Fruit fly (Drosophila melanogaster) whole organism, embryonic: ENCODE data around the gene Uggt.

Source experiments
- B-H2 ChIP-seq: fragments of 200-800 bp; sonication (Bioruptor generic); optimal IDR thresholded peaks from 2 replicates; lab custom pipeline; 2018; ENCODE audit warnings: missing biosample characterization, mild to moderate bottlenecking, missing genetic modification characterization
- BEAF-32 ChIP-seq: fragments of 200-800 bp; sonication (Bioruptor generic); optimal IDR thresholded peaks from 3 replicates; lab custom pipeline; 2017; ENCODE audit warnings: missing biosample characterization, missing genetic modification characterization, mild to moderate bottlenecking, moderate library complexity, missing genetic modification reagents
- Bgb ChIP-seq: fragments of 200-800 bp; sonication (Bioruptor generic); IDR thresholded peaks from 2 replicates; pipeline ENCODE4 v1.3.6; 2022; ENCODE audit warnings: missing biosample characterization, missing genetic modification characterization; ENCODE audit not compliant: partially characterized antibody
- Bteb2 ChIP-seq: fragments of 200-800 bp; sonication (Bioruptor generic); optimal IDR thresholded peaks from 2 replicates; lab custom pipeline; 2016; ENCODE audit warnings: missing biosample characterization, missing genetic modification characterization
- CG10267 ChIP-seq: fragments of 200-800 bp; sonication (Bioruptor generic); optimal IDR thresholded peaks from 2 replicates; lab custom pipeline; 2018; ENCODE audit warnings: missing biosample characterization, mild to moderate bottlenecking, missing genetic modification characterization, moderate library complexity
- CG10274 ChIP-seq: fragments of 200-800 bp; sonication (Bioruptor generic); optimal IDR thresholded peaks from 3 replicates; lab custom pipeline; 2017; ENCODE audit warnings: missing biosample characterization, mild to moderate bottlenecking, missing genetic modification characterization
- CG11504 ChIP-seq: fragments of 200-800 bp; sonication (Bioruptor generic); optimal IDR thresholded peaks from 3 replicates; lab custom pipeline; 2019; ENCODE audit warnings: missing biosample characterization, mild to moderate bottlenecking, missing genetic modification characterization, moderate library complexity
- CG11723 ChIP-seq: fragments of 200-800 bp; sonication (Bioruptor generic); optimal IDR thresholded peaks from 2 replicates; lab custom pipeline; 2017; ENCODE audit warnings: missing biosample characterization, mild to moderate bottlenecking, missing genetic modification characterization
- CG12299 ChIP-seq: fragments of 200-800 bp; sonication (Bioruptor generic); optimal IDR thresholded peaks from 2 replicates; lab custom pipeline; 2018; ENCODE audit warnings: missing biosample characterization, mild to moderate bottlenecking, missing genetic modification characterization
- CG1233 ChIP-seq: fragments of 200-800 bp; sonication (Bioruptor generic); optimal IDR thresholded peaks from 4 replicates; lab custom pipeline; 2018; ENCODE audit warnings: missing biosample characterization, mild to moderate bottlenecking, missing genetic modification characterization
- CG12659 ChIP-seq: fragments of 200-800 bp; sonication (Bioruptor generic); optimal IDR thresholded peaks from 3 replicates; lab custom pipeline; 2017; ENCODE audit warnings: mild to moderate bottlenecking, missing biosample characterization, missing genetic modification reagents, missing genetic modification characterization
- CG14710 ChIP-seq: fragments of 200-800 bp; sonication (Bioruptor generic); optimal IDR thresholded peaks from 3 replicates; lab custom pipeline; 2019; ENCODE audit warnings: missing biosample characterization, mild to moderate bottlenecking, missing genetic modification characterization, moderate library complexity
- CG15479 ChIP-seq: fragments of 200-800 bp; sonication (Bioruptor generic); optimal IDR thresholded peaks from 3 replicates; lab custom pipeline; 2019; ENCODE audit warnings: missing biosample characterization, mild to moderate bottlenecking, missing genetic modification characterization, moderate library complexity
- CG1603 ChIP-seq: fragments of 200-800 bp; sonication (Bioruptor generic); optimal IDR thresholded peaks from 2 replicates; lab custom pipeline; 2019; ENCODE audit warnings: missing biosample characterization, mild to moderate bottlenecking, missing genetic modification characterization, moderate library complexity
- CG2129 ChIP-seq: fragments of 200-800 bp; sonication (Bioruptor generic); IDR thresholded peaks from 2 replicates; pipeline ENCODE4 v1.3.6; 2022; ENCODE audit warnings: missing biosample characterization, missing genetic modification characterization; ENCODE audit not compliant: partially characterized antibody
- CG30020 ChIP-seq: fragments of 200-800 bp; optimal IDR thresholded peaks from 2 replicates; lab custom pipeline; 2019; ENCODE audit warnings: missing biosample characterization, mild to moderate bottlenecking, missing genetic modification characterization, moderate library complexity
- CG31365 ChIP-seq: fragments of 200-800 bp; sonication (Bioruptor generic); optimal IDR thresholded peaks from 2 replicates; lab custom pipeline; 2018; ENCODE audit warnings: missing biosample characterization, mild to moderate bottlenecking, missing genetic modification characterization
- CG5245 ChIP-seq: fragments of 200-800 bp; sonication (Bioruptor generic); optimal IDR thresholded peaks from 3 replicates; lab custom pipeline; 2016; ENCODE audit warnings: missing biosample characterization, missing genetic modification characterization
- CG8478 ChIP-seq: fragments of >200 bp; optimal IDR thresholded peaks from 2 replicates; lab custom pipeline; 2018
- CG8944 ChIP-seq: fragments of 200-800 bp; sonication (Bioruptor generic); optimal IDR thresholded peaks from 3 replicates; lab custom pipeline; 2016; ENCODE audit warnings: missing biosample characterization, missing genetic modification characterization
- CG9727 ChIP-seq: fragments of 200-800 bp; sonication (Bioruptor generic); optimal IDR thresholded peaks from 3 replicates; lab custom pipeline; 2017; ENCODE audit warnings: missing biosample characterization, mild to moderate bottlenecking, missing genetic modification characterization
- Dfd ChIP-seq, 2 experiments: fragments of >200 bp; optimal IDR thresholded peaks; 2 replicates each; lab custom pipeline; 2017; ENCODE audit warnings: missing biosample characterization in 2 of 2, missing genetic modification characterization in 2 of 2
- Doc3 ChIP-seq: fragments of 200-800 bp; sonication (Bioruptor generic); IDR thresholded peaks from 3 replicates; pipeline ENCODE4 v1.3.6; 2022; ENCODE audit warnings: missing biosample characterization, missing genetic modification characterization; ENCODE audit not compliant: partially characterized antibody
- Dp ChIP-seq: fragments of 200-800 bp; sonication (Bioruptor generic); optimal IDR thresholded peaks from 2 replicates; lab custom pipeline; 2018; ENCODE audit warnings: missing biosample characterization, mild to moderate bottlenecking, missing genetic modification characterization, moderate library complexity
- Elba2 ChIP-seq: fragments of 200-800 bp; sonication (Bioruptor generic); optimal IDR thresholded peaks from 3 replicates; lab custom pipeline; 2016; ENCODE audit warnings: missing biosample characterization, missing genetic modification characterization
- HLH3B ChIP-seq: fragments of 200-800 bp; sonication (Bioruptor generic); IDR thresholded peaks from 2 replicates; pipeline ENCODE4 v1.3.6; 2022; ENCODE audit warnings: missing biosample characterization, missing genetic modification characterization
- Hr3 ChIP-seq: fragments of 200-800 bp; sonication (Bioruptor generic); optimal IDR thresholded peaks from 3 replicates; lab custom pipeline; 2016; ENCODE audit warnings: missing biosample characterization, missing genetic modification characterization
- Kr ChIP-seq: fragments of 200-800 bp; sonication (Bioruptor generic); optimal IDR thresholded peaks from 2 replicates; lab custom pipeline; 2017; ENCODE audit warnings: missing biosample characterization, mild to moderate bottlenecking, missing genetic modification characterization
- MESR4 ChIP-seq: fragments of 200-800 bp; sonication (Bioruptor generic); optimal IDR thresholded peaks from 2 replicates; lab custom pipeline; 2018; ENCODE audit warnings: missing biosample characterization, mild to moderate bottlenecking, missing genetic modification characterization, moderate library complexity
- MTF-1 ChIP-seq: fragments of 200-800 bp; sonication (Bioruptor generic); optimal IDR thresholded peaks from 2 replicates; lab custom pipeline; 2018; ENCODE audit warnings: missing biosample characterization, mild to moderate bottlenecking, missing genetic modification characterization, borderline replicate concordance
- NfI ChIP-seq: fragments of 200-800 bp; sonication (Bioruptor generic); optimal IDR thresholded peaks from 3 replicates; lab custom pipeline; 2018; ENCODE audit warnings: missing biosample characterization, mild to moderate bottlenecking, missing genetic modification characterization, moderate library complexity
- Opbp ChIP-seq: fragments of 200-800 bp; sonication (Bioruptor generic); IDR thresholded peaks from 3 replicates; pipeline ENCODE4 v1.3.6; 2022; ENCODE audit warnings: missing biosample characterization, missing genetic modification characterization; ENCODE audit not compliant: partially characterized antibody
- bbx ChIP-seq: fragments of 200-800 bp; sonication (Bioruptor generic); IDR thresholded peaks from 2 replicates; pipeline ENCODE4 v1.3.6; 2022; ENCODE audit warnings: missing biosample characterization, missing genetic modification characterization; ENCODE audit not compliant: partially characterized antibody
- dati ChIP-seq: fragments of 200-800 bp; sonication (Bioruptor generic); IDR thresholded peaks from 2 replicates; pipeline ENCODE4 v1.3.6; 2022; ENCODE audit warnings: missing biosample characterization, missing genetic modification characterization
- hbn ChIP-seq: fragments of 200-800 bp; sonication (Bioruptor generic); IDR thresholded peaks from 2 replicates; pipeline ENCODE4 v1.3.6; 2022; ENCODE audit warnings: missing biosample characterization, missing genetic modification characterization; ENCODE audit not compliant: partially characterized antibody
- luna ChIP-seq: fragments of 200-800 bp; sonication (Bioruptor generic); optimal IDR thresholded peaks from 2 replicates; lab custom pipeline; 2016; ENCODE audit warnings: missing biosample characterization, missing genetic modification characterization
- mam ChIP-seq: fragments of 200-800 bp; sonication (Bioruptor generic); optimal IDR thresholded peaks from 3 replicates; lab custom pipeline; 2016; ENCODE audit warnings: missing biosample characterization, missing genetic modification characterization
- mirr ChIP-seq: fragments of 200-800 bp; sonication (Bioruptor generic); optimal IDR thresholded peaks from 3 replicates; lab custom pipeline; 2018; ENCODE audit warnings: missing biosample characterization, mild to moderate bottlenecking, missing genetic modification characterization
- nau ChIP-seq: fragments of 200-800 bp; sonication (Bioruptor generic); optimal IDR thresholded peaks from 3 replicates; lab custom pipeline; 2017; ENCODE audit warnings: missing biosample characterization, mild to moderate bottlenecking, missing genetic modification characterization, missing genetic modification reagents
- nerfin-1 ChIP-seq: fragments of 200-800 bp; sonication (Bioruptor generic); optimal IDR thresholded peaks from 3 replicates; lab custom pipeline; 2019; ENCODE audit warnings: missing biosample characterization, mild to moderate bottlenecking, missing genetic modification characterization, moderate library complexity
- sug ChIP-seq: fragments of 200-800 bp; optimal IDR thresholded peaks from 2 replicates; lab custom pipeline; 2019; ENCODE audit warnings: missing biosample characterization, mild to moderate bottlenecking, missing genetic modification characterization, moderate library complexity
- tap ChIP-seq: fragments of 200-800 bp; optimal IDR thresholded peaks from 3 replicates; lab custom pipeline; 2019; ENCODE audit warnings: missing biosample characterization, mild to moderate bottlenecking, missing genetic modification characterization, moderate library complexity
- twi ChIP-seq: fragments of 200-800 bp; optimal IDR thresholded peaks from 2 replicates; lab custom pipeline; 2019; ENCODE audit warnings: missing biosample characterization, mild to moderate bottlenecking, missing genetic modification characterization, moderate library complexity
- vfl ChIP-seq: fragments of 200-800 bp; sonication (Bioruptor generic); optimal IDR thresholded peaks from 2 replicates; lab custom pipeline; 2016; ENCODE audit warnings: missing biosample characterization, missing genetic modification characterization
- zen ChIP-seq: fragments of 200-800 bp; sonication (Bioruptor generic); optimal IDR thresholded peaks from 3 replicates; lab custom pipeline; 2018; ENCODE audit warnings: missing biosample characterization, mild to moderate bottlenecking, missing genetic modification characterization, moderate library complexity
- zen2 ChIP-seq: fragments of 200-800 bp; sonication (Bioruptor generic); IDR thresholded peaks from 3 replicates; pipeline ENCODE4 v1.3.6; 2022; ENCODE audit warnings: missing biosample characterization, missing genetic modification characterization; ENCODE audit not compliant: partially characterized antibody
- zf30C ChIP-seq: fragments of 200-800 bp; sonication (Bioruptor generic); optimal IDR thresholded peaks from 3 replicates; lab custom pipeline; 2018; ENCODE audit warnings: missing biosample characterization, mild to moderate bottlenecking, missing genetic modification characterization

Gene Uggt

dm6 chr3L:18865447-18866367 is 6.8 kb upstream of the Uggt start, which contains the start of gene CG14074 (continued):
- TF ChIP-seq NfI (GFP tag; lab: Kevin White, UChicago) = no peak
- no peak for TF ChIP-seq CG1233 (GFP tag; lab: Kevin White, UChicago)
- no peak for TF ChIP-seq mam (GFP tag; lab: Kevin White, UChicago)
- TF ChIP-seq CG15479 (GFP tag; lab: Kevin White, UChicago) = no peak
- TF ChIP-seq CG10267 = no peak
- no peak for TF ChIP-seq HLH3B (GFP tag; lab: Robert Waterston, UW)
- TF ChIP-seq twi (tag; lab: Kevin White, UChicago) = no peak
- TF ChIP-seq CG8478 (lab: Kevin White, UChicago) = no peak
- TF ChIP-seq sug (tag; lab: Kevin White, UChicago) = no peak
- no peak for TF ChIP-seq CG9727 (GFP tag; lab: Kevin White, UChicago)
- no peak for TF ChIP-seq luna
- no peak for TF ChIP-seq CG11723
- peak; percentile 74 for TF ChIP-seq Dp (GFP tag; lab: Kevin White, UChicago)
- TF ChIP-seq tap (tag; lab: Kevin White, UChicago) = no peak
- peak; percentile 13; the same call in 1 of the 2 replicates for TF ChIP-seq CG2129 (GFP tag; lab: Robert Waterston, UW)
- no peak for TF ChIP-seq CG11504
- peak; percentile 5 for TF ChIP-seq zen (tag; lab: Kevin White, UChicago)
- TF ChIP-seq bbx (GFP tag; lab: Robert Waterston, UW) = peak; percentile 81
- TF ChIP-seq Bteb2 (GFP tag; lab: Kevin White, UChicago) = no peak
- peak; percentile 39; the same call in 1 of the 2 replicates for TF ChIP-seq hbn
- TF ChIP-seq BEAF-32 (GFP tag; lab: Kevin White, UChicago) = peak; percentile 74
- TF ChIP-seq MTF-1 (GFP tag; lab: Kevin White, UChicago) = no peak
- TF ChIP-seq Doc3 = peak; percentile 44; the same call in 1 of the 3 replicates
- TF ChIP-seq Dfd (GFP tag; optimal IDR thresholded peaks at IDR 0.05; lab: Kevin White, UChicago) = no peak
- TF ChIP-seq CG12299 (tag; lab: Kevin White, UChicago) = no peak
- TF ChIP-seq CG12659 (GFP tag; lab: Kevin White, UChicago) = peak; percentile 44
- TF ChIP-seq nerfin-1 (tag; lab: Kevin White, UChicago) = no peak
- no peak for TF ChIP-seq vfl (GFP tag; lab: Kevin White, UChicago)
- TF ChIP-seq Elba2 (GFP tag; lab: Kevin White, UChicago) = no peak
- peak; percentile 63 for TF ChIP-seq CG1603 (tag; lab: Kevin White, UChicago)
- no peak for TF ChIP-seq mirr
- peak; percentile 66 for TF ChIP-seq CG30020 (tag; lab: Kevin White, UChicago)
- TF ChIP-seq CG5245 (GFP tag; lab: Kevin White, UChicago) = no peak
- TF ChIP-seq dati (GFP tag; lab: Robert Waterston, UW) = no peak
- TF ChIP-seq Hr3 (GFP tag; lab: Kevin White, UChicago) = no peak
- TF ChIP-seq nau (GFP tag; lab: Kevin White, UChicago) = no peak
- TF ChIP-seq Opbp = peak; percentile 78; the same call in 2 of the 3 replicates
- TF ChIP-seq MESR4 (GFP tag; lab: Kevin White, UChicago) = peak; percentile 47
- no peak for TF ChIP-seq CG14710 (tag; lab: Kevin White, UChicago)
- no peak for TF ChIP-seq Bgb (GFP tag; lab: Robert Waterston, UW)
- no peak for TF ChIP-seq CG8944
- no peak for TF ChIP-seq zf30C
- no peak for TF ChIP-seq B-H2 (GFP tag; lab: Kevin White, UChicago)
- no peak for TF ChIP-seq Kr (GFP tag; lab: Kevin White, UChicago)
- TF ChIP-seq zen2 (GFP tag; lab: Robert Waterston, UW) = peak; percentile 81
- TF ChIP-seq CG10274 (GFP tag; lab: Kevin White, UChicago) = no peak
- no peak for TF ChIP-seq CG31365 (tag; lab: Kevin White, UChicago)
